Fruit fly (Drosophila melanogaster) whole organism, embryonic: ENCODE results near the gene CG34427.

Experiments
- BtbVII ChIP-seq: fragments of 200-800 bp; sonication (Bioruptor generic); optimal IDR thresholded peaks from 3 replicates; lab custom pipeline; 2017; ENCODE audit warnings: missing biosample characterization, mild to moderate bottlenecking, missing genetic modification characterization
- CG13287 ChIP-seq: fragments of 200-800 bp; sonication (Bioruptor generic); IDR thresholded peaks from 2 replicates; pipeline ENCODE4 v1.3.6; 2022; ENCODE audit warnings: missing biosample characterization, missing genetic modification characterization; ENCODE audit not compliant: partially characterized antibody
- CG13624 ChIP-seq: fragments of 200-800 bp; sonication (Bioruptor generic); optimal IDR thresholded peaks from 2 replicates; lab custom pipeline; 2016; ENCODE audit warnings: missing biosample characterization, missing genetic modification characterization
- CG14050 ChIP-seq: fragments of 200-800 bp; sonication (Bioruptor generic); IDR thresholded peaks from 3 replicates; pipeline ENCODE4 v1.3.6; 2022; ENCODE audit warnings: missing biosample characterization, missing genetic modification characterization
- CG14860 ChIP-seq: fragments of 200-800 bp; sonication (Bioruptor generic); IDR thresholded peaks from 3 replicates; pipeline ENCODE4 v1.3.6; 2022; ENCODE audit warnings: missing biosample characterization, missing genetic modification characterization; ENCODE audit not compliant: partially characterized antibody
- CG15269 ChIP-seq: fragments of 200-800 bp; sonication (Bioruptor generic); optimal IDR thresholded peaks from 2 replicates; lab custom pipeline; 2018; ENCODE audit warnings: missing biosample characterization, mild to moderate bottlenecking, missing genetic modification characterization, moderate library complexity
- CG1603 ChIP-seq: fragments of 200-800 bp; sonication (Bioruptor generic); optimal IDR thresholded peaks from 2 replicates; lab custom pipeline; 2019; ENCODE audit warnings: missing biosample characterization, mild to moderate bottlenecking, missing genetic modification characterization, moderate library complexity
- CG17361 ChIP-seq: fragments of 200-800 bp; sonication (Bioruptor generic); IDR thresholded peaks from 3 replicates; pipeline ENCODE4 v1.3.6; 2022; ENCODE audit warnings: missing biosample characterization, missing genetic modification characterization
- CG2202 ChIP-seq: fragments of 200-800 bp; sonication (Bioruptor generic); optimal IDR thresholded peaks from 2 replicates; lab custom pipeline; 2018; ENCODE audit warnings: missing biosample characterization, mild to moderate bottlenecking, missing genetic modification characterization
- CG2678 ChIP-seq: fragments of 200-800 bp; sonication (Bioruptor generic); optimal IDR thresholded peaks from 3 replicates; lab custom pipeline; 2019; ENCODE audit warnings: missing biosample characterization, mild to moderate bottlenecking, missing genetic modification characterization, moderate library complexity
- CG7786 ChIP-seq: fragments of 200-800 bp; sonication (Bioruptor generic); optimal IDR thresholded peaks from 2 replicates; lab custom pipeline; 2016; ENCODE audit warnings: missing biosample characterization, missing genetic modification characterization
- CG8281 ChIP-seq: fragments of 200-800 bp; sonication (Bioruptor generic); optimal IDR thresholded peaks from 2 replicates; lab custom pipeline; 2018; ENCODE audit warnings: missing biosample characterization, mild to moderate bottlenecking, missing genetic modification characterization, moderate library complexity
- Dll ChIP-seq: fragments of 200-800 bp; sonication (Bioruptor generic); IDR thresholded peaks from 4 replicates; pipeline ENCODE4 v1.3.6; 2022; ENCODE audit warnings: missing biosample characterization, missing genetic modification characterization; ENCODE audit not compliant: partially characterized antibody
- Drgx ChIP-seq: fragments of 200-800 bp; sonication (Bioruptor generic); IDR thresholded peaks from 2 replicates; pipeline ENCODE4 v1.3.6; 2022; ENCODE audit warnings: missing biosample characterization, missing genetic modification characterization
- ERR ChIP-seq: fragments of 200-800 bp; sonication (Bioruptor generic); optimal IDR thresholded peaks from 2 replicates; lab custom pipeline; 2016; ENCODE audit warnings: missing biosample characterization, missing genetic modification characterization
- HLH54F ChIP-seq: fragments of 200-800 bp; sonication (Bioruptor generic); optimal IDR thresholded peaks from 3 replicates; lab custom pipeline; 2016; ENCODE audit warnings: missing biosample characterization, missing genetic modification characterization
- Hr39 ChIP-seq: fragments of >200 bp; optimal IDR thresholded peaks from 2 replicates; lab custom pipeline; 2017
- Lhr ChIP-seq: fragments of 200-800 bp; sonication (Bioruptor generic); optimal IDR thresholded peaks from 3 replicates; lab custom pipeline; 2017; ENCODE audit warnings: mild to moderate bottlenecking, missing biosample characterization, missing genetic modification reagents, missing genetic modification characterization
- Lpt ChIP-seq: fragments of >200 bp; optimal IDR thresholded peaks from 2 replicates; lab custom pipeline; 2018; ENCODE audit warnings: missing biosample characterization, missing genetic modification characterization
- Meics ChIP-seq: fragments of 200-800 bp; sonication (Bioruptor generic); optimal IDR thresholded peaks from 2 replicates; lab custom pipeline; 2017; ENCODE audit warnings: missing biosample characterization, mild to moderate bottlenecking, missing genetic modification characterization
- NK7.1 ChIP-seq: fragments of 200-800 bp; sonication (Bioruptor generic); optimal IDR thresholded peaks from 3 replicates; lab custom pipeline; 2016; ENCODE audit warnings: missing biosample characterization, missing genetic modification characterization
- ap ChIP-seq: fragments of 200-800 bp; sonication (Bioruptor generic); IDR thresholded peaks from 2 replicates; pipeline ENCODE4 v1.3.6; 2022; ENCODE audit warnings: missing biosample characterization, missing genetic modification characterization
- ara ChIP-seq: fragments of 200-800 bp; sonication (Bioruptor generic); IDR thresholded peaks from 2 replicates; pipeline ENCODE4 v1.3.6; 2022; ENCODE audit warnings: missing biosample characterization, missing genetic modification characterization
- cato ChIP-seq: fragments of 200-800 bp; sonication (Bioruptor generic); optimal IDR thresholded peaks from 2 replicates; lab custom pipeline; 2016; ENCODE audit warnings: missing biosample characterization, missing genetic modification characterization, borderline replicate concordance
- dm ChIP-seq: fragments of 200-800 bp; sonication (Bioruptor generic); optimal IDR thresholded peaks from 3 replicates; lab custom pipeline; 2016; ENCODE audit warnings: missing biosample characterization, missing genetic modification characterization
- dmrt11E ChIP-seq: fragments of 200-800 bp; sonication (Bioruptor generic); optimal IDR thresholded peaks from 3 replicates; lab custom pipeline; 2018; ENCODE audit warnings: missing biosample characterization, mild to moderate bottlenecking, missing genetic modification characterization, moderate library complexity
- esg ChIP-seq: fragments of 200-800 bp; sonication (Bioruptor generic); conservative IDR thresholded peaks from 2 replicates; pipeline ENCODE4 v1.3.6; 2022; ENCODE audit warnings: missing biosample characterization, missing genetic modification characterization
- eve ChIP-seq, 2 experiments: fragments of >200 bp; optimal IDR thresholded peaks; 2 replicates each; lab custom pipeline; 2017; ENCODE audit warnings: missing biosample characterization in 2 of 2, missing genetic modification characterization in 2 of 2
- eyg ChIP-seq: fragments of 200-800 bp; sonication (Bioruptor generic); optimal IDR thresholded peaks from 3 replicates; lab custom pipeline; 2016; ENCODE audit warnings: missing biosample characterization, missing genetic modification characterization
- fd64A ChIP-seq: fragments of 200-800 bp; sonication (Bioruptor generic); optimal IDR thresholded peaks from 3 replicates; lab custom pipeline; 2018; ENCODE audit warnings: missing biosample characterization, mild to moderate bottlenecking, missing genetic modification characterization
- ftz-f1 ChIP-seq: fragments of 200-800 bp; sonication (Bioruptor generic); optimal IDR thresholded peaks from 2 replicates; lab custom pipeline; 2016; ENCODE audit warnings: missing biosample characterization, missing genetic modification characterization
- gfzf ChIP-seq: fragments of 200-800 bp; sonication (Bioruptor generic); optimal IDR thresholded peaks from 2 replicates; lab custom pipeline; 2016; ENCODE audit warnings: missing biosample characterization, mild to moderate bottlenecking, missing genetic modification characterization, moderate library complexity
- gt ChIP-seq: fragments of 200-800 bp; sonication (Bioruptor generic); IDR thresholded peaks from 2 replicates; pipeline ENCODE4 v1.3.6; 2022; ENCODE audit warnings: missing biosample characterization, missing genetic modification characterization
- hth ChIP-seq: fragments of >200 bp; optimal IDR thresholded peaks from 2 replicates; lab custom pipeline; 2017; ENCODE audit warnings: inconsistent platforms
- lbe ChIP-seq: fragments of 200-800 bp; sonication (Bioruptor generic); optimal IDR thresholded peaks from 2 replicates; lab custom pipeline; 2016; ENCODE audit warnings: missing biosample characterization, mild to moderate bottlenecking, missing genetic modification characterization
- org-1 ChIP-seq: fragments of 200-800 bp; sonication (Bioruptor generic); optimal IDR thresholded peaks from 2 replicates; lab custom pipeline; 2017; ENCODE audit warnings: missing biosample characterization, missing genetic modification characterization
- peb ChIP-seq: fragments of 200-800 bp; sonication (Bioruptor generic); IDR thresholded peaks from 2 replicates; pipeline ENCODE4 v1.3.6; 2022; ENCODE audit warnings: missing biosample characterization, missing genetic modification characterization
- pfk ChIP-seq: fragments of 200-800 bp; sonication (Bioruptor generic); optimal IDR thresholded peaks from 2 replicates; lab custom pipeline; 2018; ENCODE audit warnings: missing biosample characterization, mild to moderate bottlenecking, missing genetic modification characterization, moderate library complexity
- pnt ChIP-seq: fragments of 200-800 bp; sonication (Bioruptor generic); optimal IDR thresholded peaks from 3 replicates; lab custom pipeline; 2016; ENCODE audit warnings: missing biosample characterization, missing genetic modification characterization
- schlank ChIP-seq: fragments of 200-800 bp; sonication (Bioruptor generic); optimal IDR thresholded peaks from 2 replicates; lab custom pipeline; 2018; ENCODE audit warnings: missing biosample characterization, mild to moderate bottlenecking, missing genetic modification characterization
- sima ChIP-seq: fragments of 200-800 bp; sonication (Bioruptor generic); optimal IDR thresholded peaks from 2 replicates; lab custom pipeline; 2016; ENCODE audit warnings: missing biosample characterization, missing genetic modification characterization
- unpg ChIP-seq: fragments of 200-800 bp; sonication (Bioruptor generic); optimal IDR thresholded peaks from 3 replicates; lab custom pipeline; 2018; ENCODE audit warnings: missing biosample characterization, mild to moderate bottlenecking, missing genetic modification characterization, moderate library complexity
- zen ChIP-seq: fragments of 200-800 bp; sonication (Bioruptor generic); optimal IDR thresholded peaks from 3 replicates; lab custom pipeline; 2018; ENCODE audit warnings: missing biosample characterization, mild to moderate bottlenecking, missing genetic modification characterization, moderate library complexity

Gene CG34427

dm6 chr3L:8765969-8766538 lies 38.5 kb upstream of the CG34427 start (continued):
- TF ChIP-seq BtbVII (peak; percentile 98), Lhr (GFP tag; lab: Kevin White, UChicago) (peak; percentile 96), CG14860 (GFP tag; lab: Robert Waterston, UW) (peak; percentile 73; the same call in 2 of the 3 replicates), CG17361 (GFP tag; lab: Robert Waterston, UW) (peak; percentile 100), Hr39 (lab: Kevin White, UChicago) (no peak), hth (lab: Kevin White, UChicago) (no peak), sima (GFP tag; lab: Kevin White, UChicago) (peak; percentile 65), Drgx (peak; percentile 94), cato (peak; percentile 98), org-1 (GFP tag; lab: Kevin White, UChicago) (peak; percentile 99), Lpt (GFP tag; lab: Kevin White, UChicago) (no peak), eve (GFP tag; optimal IDR thresholded peaks at IDR 0.05; lab: Kevin White, UChicago) (peak; percentile 74 to 100), peb (peak; percentile 97), Meics (GFP tag; lab: Kevin White, UChicago) (peak; percentile 97), eyg (GFP tag; lab: Kevin White, UChicago) (peak; percentile 81), HLH54F (GFP tag; lab: Kevin White, UChicago) (peak; percentile 98), dmrt11E (tag; lab: Kevin White, UChicago) (peak; percentile 98), CG2202 (tag; lab: Kevin White, UChicago) (peak; percentile 97), ftz-f1 (GFP tag; lab: Kevin White, UChicago) (peak; percentile 45), CG2678 (tag; lab: Kevin White, UChicago) (peak; percentile 95), schlank (tag; lab: Kevin White, UChicago) (peak; percentile 94), CG1603 (tag; lab: Kevin White, UChicago) (peak; percentile 95), ERR (GFP tag; lab: Kevin White, UChicago) (peak; percentile 91), pnt (GFP tag; lab: Kevin White, UChicago) (peak; percentile 97), Dll (peak; percentile 49; the same call in 2 of the 4 replicates), CG14050 (GFP tag; lab: Robert Waterston, UW) (peak; percentile 94), CG15269 (tag; lab: Kevin White, UChicago) (peak; percentile 98), gfzf (GFP tag; lab: Kevin White, UChicago) (peak; percentile 27), lbe (peak; percentile 97), CG7786 (peak; percentile 98), CG13624 (GFP tag; lab: Kevin White, UChicago) (peak; percentile 80), CG13287 (GFP tag; lab: Robert Waterston, UW) (peak; percentile 66), ap (GFP tag; lab: Robert Waterston, UW) (peak; percentile 95), zen (tag; lab: Kevin White, UChicago) (peak; percentile 86), gt (GFP tag; lab: Robert Waterston, UW) (peak; percentile 93), fd64A (GFP tag; lab: Kevin White, UChicago) (peak; percentile 95), unpg (GFP tag; lab: Kevin White, UChicago) (peak; percentile 98), dm (GFP tag; lab: Kevin White, UChicago) (peak; percentile 93), pfk (GFP tag; lab: Kevin White, UChicago) (no peak), esg (GFP tag; lab: Robert Waterston, UW) (peak; percentile 99), ara (peak; percentile 96), CG8281 (tag; lab: Kevin White, UChicago) (peak; percentile 64), NK7.1 (peak; percentile 91)
- TF ChIP-seq, all 482 proteins: peak for 452
